Worm (Caenorhabditis elegans) whole organism, L3 larva: ENCODE results near the gene grsp-4.

ENCODE experiments used
- R02D3.7 ChIP-seq: fragments of 150-350 bp; optimal IDR thresholded peaks from 2 replicates; lab custom pipeline; 2014; ENCODE audit warnings: missing biosample characterization, missing genetic modification characterization
- elt-2 ChIP-seq: sonication (generic microtip); optimal IDR thresholded peaks from 2 replicates; lab custom pipeline; 2016; ENCODE audit warnings: missing genetic modification reagents, mild to moderate bottlenecking, missing genetic modification characterization, missing compliant biosample characterization
- nhr-23 ChIP-seq: fragments of 150-350 bp; optimal IDR thresholded peaks from 2 replicates; lab custom pipeline; 2014; ENCODE audit warnings: missing biosample characterization, missing genetic modification reagents, missing genetic modification characterization

DNA sequence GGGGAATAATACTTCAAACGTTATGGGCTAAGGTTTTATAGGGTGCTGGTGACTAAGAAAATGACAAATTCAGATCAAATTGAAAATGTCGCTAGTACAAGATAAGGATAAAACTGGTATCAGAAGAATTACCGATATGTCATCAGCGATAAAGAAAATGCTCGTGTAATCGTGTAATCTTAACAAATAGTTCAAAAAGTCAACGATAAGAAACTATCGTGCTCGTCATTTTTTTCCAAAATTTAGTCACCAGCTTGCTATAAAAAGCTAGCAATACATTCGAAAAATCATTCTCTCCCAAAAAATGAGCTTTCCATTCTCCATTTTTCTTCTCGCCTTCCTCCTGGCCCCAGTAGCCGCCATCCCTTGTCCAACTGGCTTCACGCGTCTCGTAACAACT is 13.0 kb downstream of the grsp-4 start, which contains the start of gene clec-45:
- TF ChIP-seq nhr-23 (tag; lab: Kevin White, UChicago) (no peak), elt-2 (tag; lab: Kevin White, UChicago) (no peak), R02D3.7 (tag; lab: Kevin White, UChicago) (no peak)
